Fruit fly (Drosophila melanogaster): ENCODE results near the gene CG7029.

Gene CG7029

dm6 chr3R:22760988-22761387 lies 10.3 kb downstream of the CG7029 start, which contains the start of gene Nepl13:
Gene Nepl13, minus strand, starts transcription at chr3R:22761076.
- TF ChIP-seq CG8478 (optimal IDR thresholded peaks at IDR 0.05), result no peak
- no peak for TF ChIP-seq CTCF (optimal IDR thresholded peaks at IDR 0.05)

dm6 chr3R:22763587-22763986 lies 12.9 kb downstream of the CG7029 start, which contains the start of gene Nepl14:
Gene Nepl14, minus strand, starts transcription at chr3R:22763711.
- TF ChIP-seq CG8478 (optimal IDR thresholded peaks at IDR 0.05) (no peak), CTCF (optimal IDR thresholded peaks at IDR 0.05) (no peak)

- TF ChIP-seq CTCF (optimal IDR thresholded peaks at IDR 0.05) (no peak), CG8478 (optimal IDR thresholded peaks at IDR 0.05) (no peak)
These were observed 15.4 kb downstream of the CG7029 start, which contains the start of gene Nepl15 for dm6 chr3R:22766072-22766471. Gene Nepl15, minus strand, starts transcription at chr3R:22766172.

dm6 chr3R:22767599-22767998 lies 16.9 kb downstream of the CG7029 start, which contains the start of gene CG13841:
Gene CG13841, minus strand, starts transcription at chr3R:22767699.
- TF ChIP-seq CTCF (optimal IDR thresholded peaks at IDR 0.05), result no peak
- no peak for TF ChIP-seq CG8478 (optimal IDR thresholded peaks at IDR 0.05)

- TF ChIP-seq CG8478 (optimal IDR thresholded peaks at IDR 0.05) (no peak), CTCF (optimal IDR thresholded peaks at IDR 0.05) (no peak)
These were observed 17.9 kb downstream of the CG7029 start, which contains the start of gene CG43091 for dm6 chr3R:22768633-22769032. Gene CG43091, minus strand, starts transcription at chr3R:22768733.

dm6 chr3R:22769567-22769966 lies 18.9 kb downstream of the CG7029 start, which contains the start of gene CG43092:
Gene CG43092, minus strand, starts transcription at chr3R:22769667.
- TF ChIP-seq CG8478 (optimal IDR thresholded peaks at IDR 0.05) (no peak), CTCF (optimal IDR thresholded peaks at IDR 0.05) (no peak)

- no peak for TF ChIP-seq CG8478 (optimal IDR thresholded peaks at IDR 0.05)
- no peak for TF ChIP-seq CTCF (optimal IDR thresholded peaks at IDR 0.05)
These were observed 19.5 kb downstream of the CG7029 start, which contains the start of gene CG43093 for dm6 chr3R:22770207-22770606. Gene CG43093, minus strand, starts transcription at chr3R:22770307.

dm6 chr3R:22770887-22771286 lies 20.2 kb downstream of the CG7029 start, which contains the start of gene CG43094:
Gene CG43094, minus strand, starts transcription at chr3R:22770987.
- TF ChIP-seq CG8478 (optimal IDR thresholded peaks at IDR 0.05) (no peak), CTCF (optimal IDR thresholded peaks at IDR 0.05) (no peak)

dm6 chr3R:22771670-22772069 lies 21.0 kb downstream of the CG7029 start, which contains the start of gene CG43095:
Gene CG43095, minus strand, starts transcription at chr3R:22771770.
- TF ChIP-seq CTCF (optimal IDR thresholded peaks at IDR 0.05), result no peak
- TF ChIP-seq CG8478 (optimal IDR thresholded peaks at IDR 0.05), result no peak

dm6 chr3R:22776457-22776856 lies 25.8 kb downstream of the CG7029 start:
- TF ChIP-seq CG8478 (optimal IDR thresholded peaks at IDR 0.05) (no peak), CTCF (optimal IDR thresholded peaks at IDR 0.05) (no peak)

- TF ChIP-seq CTCF (optimal IDR thresholded peaks at IDR 0.05) (no peak), CG8478 (optimal IDR thresholded peaks at IDR 0.05) (no peak)
These were observed 29.4 kb downstream of the CG7029 start for dm6 chr3R:22780135-22780534.

- TF ChIP-seq CG8478 (optimal IDR thresholded peaks at IDR 0.05) (no peak), CTCF (optimal IDR thresholded peaks at IDR 0.05) (no peak)
These were observed 30.7 kb downstream of the CG7029 start for dm6 chr3R:22781412-22781811.

- TF ChIP-seq CG8478 (optimal IDR thresholded peaks at IDR 0.05) (no peak), CTCF (optimal IDR thresholded peaks at IDR 0.05) (no peak)
These were observed 34.1 kb downstream of the CG7029 start for dm6 chr3R:22784674-22785316.

- no peak for TF ChIP-seq CTCF (optimal IDR thresholded peaks at IDR 0.05)
These were observed 38.4 kb downstream of the CG7029 start for dm6 chr3R:22789106-22789505.

- TF ChIP-seq CG8478 (optimal IDR thresholded peaks at IDR 0.05) (no peak), CTCF (optimal IDR thresholded peaks at IDR 0.05) (peak; percentile 56 to 78)
These were observed 43.3 kb downstream of the CG7029 start for dm6 chr3R:22793953-22794352.

- TF ChIP-seq CTCF (optimal IDR thresholded peaks at IDR 0.05) (no peak), CG8478 (optimal IDR thresholded peaks at IDR 0.05) (no peak)
These were observed 53.1 kb downstream of the CG7029 start, which contains the start of gene CG7031 for dm6 chr3R:22803655-22804341. Gene CG7031, plus strand, starts transcription at chr3R:22804291.

All from S2 (cell line).